Worm (Caenorhabditis elegans): ENCODE data around the gene C18H7.6.

ce11 chrIV:601595-601994, 9.3 kb upstream of the C18H7.6 start, which contains the start of gene srt-59:
- TF ChIP-seq ceh-82 (tag; optimal IDR thresholded peaks at IDR 0.05) = no peak
- no peak for TF ChIP-seq blmp-1 (tag; optimal IDR thresholded peaks at IDR 0.05)
- no peak for TF ChIP-seq ztf-11 (tag; optimal IDR thresholded peaks at IDR 0.05)

All from whole organism, L1 larva.